Fruit fly (Drosophila melanogaster) whole organism, prepupa: ENCODE measurements around the gene g.

Experiments
- Blimp-1 ChIP-seq: fragments of 200-800 bp; sonication (Bioruptor generic); optimal IDR thresholded peaks from 3 replicates; lab custom pipeline; 2017; ENCODE audit warnings: missing biosample characterization, missing genetic modification characterization, mild to moderate bottlenecking, moderate library complexity, missing genetic modification reagents
- CG10631 ChIP-seq: fragments of 200-800 bp; sonication (Bioruptor generic); optimal IDR thresholded peaks from 2 replicates; lab custom pipeline; 2016; ENCODE audit warnings: missing biosample characterization, missing genetic modification characterization
- CG11294 ChIP-seq: fragments of 200-800 bp; sonication (Bioruptor generic); IDR thresholded peaks from 2 replicates; pipeline ENCODE4 v1.3.6; 2022; ENCODE audit warnings: missing biosample characterization, missing genetic modification characterization
- CG11762 ChIP-seq: fragments of 200-800 bp; sonication (Bioruptor generic); optimal IDR thresholded peaks from 3 replicates; lab custom pipeline; 2016; ENCODE audit warnings: missing biosample characterization, missing genetic modification characterization; ENCODE audit not compliant: insufficient read depth
- CG15336 ChIP-seq: fragments of 200-800 bp; sonication (Bioruptor generic); IDR thresholded peaks from 2 replicates; pipeline ENCODE4 v1.3.6; 2022; ENCODE audit warnings: missing biosample characterization, missing genetic modification characterization
- CG1621 ChIP-seq: fragments of 200-800 bp; sonication (Bioruptor generic); optimal IDR thresholded peaks from 3 replicates; lab custom pipeline; 2018; ENCODE audit warnings: missing biosample characterization, mild to moderate bottlenecking, missing genetic modification characterization
- CG16779 ChIP-seq: fragments of 200-800 bp; sonication (Bioruptor generic); optimal IDR thresholded peaks from 3 replicates; lab custom pipeline; 2017; ENCODE audit warnings: missing biosample characterization, mild to moderate bottlenecking, missing genetic modification characterization
- CG3032 ChIP-seq: fragments of 200-800 bp; optimal IDR thresholded peaks from 2 replicates; lab custom pipeline; 2019; ENCODE audit warnings: missing biosample characterization, mild to moderate bottlenecking, missing genetic modification characterization, moderate library complexity
- CG31627 ChIP-seq: fragments of 200-800 bp; sonication (Bioruptor generic); optimal IDR thresholded peaks from 3 replicates; lab custom pipeline; 2016; ENCODE audit warnings: missing biosample characterization, missing genetic modification characterization
- CG32006 ChIP-seq: fragments of 200-800 bp; sonication (Bioruptor generic); optimal IDR thresholded peaks from 3 replicates; lab custom pipeline; 2017; ENCODE audit warnings: missing biosample characterization, mild to moderate bottlenecking, missing genetic modification characterization
- CG34406 ChIP-seq: fragments of 200-800 bp; sonication (Bioruptor generic); optimal IDR thresholded peaks from 3 replicates; lab custom pipeline; 2016; ENCODE audit warnings: missing biosample characterization, missing genetic modification characterization
- CG3919 ChIP-seq: fragments of 200-800 bp; sonication (Bioruptor generic); optimal IDR thresholded peaks from 3 replicates; lab custom pipeline; 2016; ENCODE audit warnings: missing biosample characterization, missing genetic modification characterization
- CG4318 ChIP-seq: fragments of 200-800 bp; sonication (Bioruptor generic); optimal IDR thresholded peaks from 3 replicates; lab custom pipeline; 2017; ENCODE audit warnings: missing biosample characterization, mild to moderate bottlenecking, missing genetic modification characterization
- CG6276 ChIP-seq: fragments of 200-800 bp; sonication (Bioruptor generic); optimal IDR thresholded peaks from 2 replicates; lab custom pipeline; 2017; ENCODE audit warnings: missing biosample characterization, mild to moderate bottlenecking, missing genetic modification characterization
- CG6808 ChIP-seq: fragments of 200-800 bp; sonication (Bioruptor generic); optimal IDR thresholded peaks from 3 replicates; lab custom pipeline; 2017; ENCODE audit warnings: missing biosample characterization, missing genetic modification characterization, mild to moderate bottlenecking, moderate library complexity, missing genetic modification reagents
- CG7368 ChIP-seq: fragments of 200-800 bp; sonication (Bioruptor generic); optimal IDR thresholded peaks from 3 replicates; lab custom pipeline; 2016; ENCODE audit warnings: missing biosample characterization, missing genetic modification characterization
- CG8119 ChIP-seq: fragments of 200-800 bp; sonication (Bioruptor generic); IDR thresholded peaks from 3 replicates; pipeline ENCODE4 v1.3.6; 2022; ENCODE audit warnings: missing biosample characterization, missing genetic modification characterization
- CG8319 ChIP-seq: fragments of 200-800 bp; sonication (Bioruptor generic); optimal IDR thresholded peaks from 3 replicates; lab custom pipeline; 2016; ENCODE audit warnings: missing biosample characterization, missing genetic modification characterization
- CG8632 ChIP-seq: fragments of 200-800 bp; sonication (Bioruptor generic); optimal IDR thresholded peaks from 3 replicates; lab custom pipeline; 2016; ENCODE audit warnings: missing biosample characterization, missing genetic modification characterization
- CG9139 ChIP-seq: fragments of 200-800 bp; sonication (Bioruptor generic); optimal IDR thresholded peaks from 3 replicates; lab custom pipeline; 2017; ENCODE audit warnings: missing biosample characterization, mild to moderate bottlenecking, missing genetic modification characterization
- Eip75B ChIP-seq: fragments of 200-800 bp; sonication (Bioruptor generic); optimal IDR thresholded peaks from 3 replicates; lab custom pipeline; 2016; ENCODE audit warnings: missing biosample characterization, missing genetic modification characterization
- Eip78C ChIP-seq: fragments of 200-800 bp; sonication (Bioruptor generic); peaks from one replicate; lab custom pipeline; 2016; ENCODE audit warnings: missing biosample characterization, missing genetic modification characterization
- Eip93F ChIP-seq: fragments of 200-800 bp; sonication (Bioruptor generic); optimal IDR thresholded peaks from 2 replicates; lab custom pipeline; 2016; ENCODE audit warnings: missing biosample characterization, mild to moderate bottlenecking, missing genetic modification characterization
- Ets21C ChIP-seq: fragments of 200-800 bp; sonication (Bioruptor generic); optimal IDR thresholded peaks from 3 replicates; lab custom pipeline; 2016; ENCODE audit warnings: missing biosample characterization, missing genetic modification characterization
- Ets96B ChIP-seq: fragments of 200-800 bp; optimal IDR thresholded peaks from 2 replicates; lab custom pipeline; 2019; ENCODE audit warnings: missing biosample characterization, mild to moderate bottlenecking, missing genetic modification characterization, moderate library complexity
- Gug ChIP-seq: fragments of 200-800 bp; sonication (Bioruptor generic); IDR thresholded peaks from 2 replicates; pipeline ENCODE4 v1.3.6; 2022; ENCODE audit warnings: missing biosample characterization, missing genetic modification characterization
- Hr38 ChIP-seq: sonication (Bioruptor generic); optimal IDR thresholded peaks from 2 replicates; lab custom pipeline; 2016; ENCODE audit warnings: missing biosample characterization, missing genetic modification characterization
- Hr39 ChIP-seq: fragments of 200-800 bp; sonication (Bioruptor generic); optimal IDR thresholded peaks from 2 replicates; lab custom pipeline; 2016; ENCODE audit warnings: missing biosample characterization, missing genetic modification characterization
- Hr4 ChIP-seq: fragments of 200-800 bp; sonication (Bioruptor generic); optimal IDR thresholded peaks from 3 replicates; lab custom pipeline; 2016; ENCODE audit warnings: missing biosample characterization, missing genetic modification characterization
- Lpt ChIP-seq: fragments of 200-800 bp; sonication (Bioruptor generic); optimal IDR thresholded peaks from 3 replicates; lab custom pipeline; 2016; ENCODE audit warnings: missing biosample characterization, missing genetic modification characterization
- Met ChIP-seq: fragments of 200-800 bp; sonication (Bioruptor generic); optimal IDR thresholded peaks from 3 replicates; lab custom pipeline; 2016; ENCODE audit warnings: missing biosample characterization, missing genetic modification characterization
- OdsH ChIP-seq: fragments of 200-800 bp; sonication (Bioruptor generic); optimal IDR thresholded peaks from 3 replicates; lab custom pipeline; 2016; ENCODE audit warnings: missing biosample characterization, missing genetic modification characterization
- Sox102F ChIP-seq: fragments of 200-800 bp; sonication (Bioruptor generic); optimal IDR thresholded peaks from 2 replicates; lab custom pipeline; 2016; ENCODE audit warnings: missing biosample characterization, mild to moderate bottlenecking, missing genetic modification characterization
- Sox14 ChIP-seq: fragments of 200-800 bp; sonication (Bioruptor generic); optimal IDR thresholded peaks from 3 replicates; lab custom pipeline; 2016; ENCODE audit warnings: missing biosample characterization, missing genetic modification characterization
- Sox15 ChIP-seq: fragments of 200-800 bp; sonication (Bioruptor generic); optimal IDR thresholded peaks from 3 replicates; lab custom pipeline; 2016; ENCODE audit warnings: missing biosample characterization, missing genetic modification characterization
- achi ChIP-seq: fragments of 200-800 bp; sonication (Bioruptor generic); optimal IDR thresholded peaks from 3 replicates; lab custom pipeline; 2016; ENCODE audit warnings: missing biosample characterization, missing genetic modification characterization
- cyc ChIP-seq: fragments of 200-800 bp; sonication (Bioruptor generic); optimal IDR thresholded peaks from 3 replicates; lab custom pipeline; 2016; ENCODE audit warnings: missing biosample characterization, missing genetic modification characterization
- dac ChIP-seq: fragments of 200-800 bp; sonication (Bioruptor generic); optimal IDR thresholded peaks from 2 replicates; lab custom pipeline; 2017; ENCODE audit warnings: missing biosample characterization, mild to moderate bottlenecking, missing genetic modification characterization
- dsx ChIP-seq: fragments of 200-800 bp; optimal IDR thresholded peaks from 3 replicates; lab custom pipeline; 2019; ENCODE audit warnings: missing biosample characterization, mild to moderate bottlenecking, missing genetic modification characterization, moderate library complexity; ENCODE audit not compliant: poor library complexity, severe bottlenecking
- eg ChIP-seq: fragments of 200-800 bp; sonication (Bioruptor generic); IDR thresholded peaks from 3 replicates; pipeline ENCODE4 v1.3.6; 2022; ENCODE audit warnings: missing biosample characterization, missing genetic modification characterization
- esn ChIP-seq: fragments of 200-800 bp; sonication (Bioruptor generic); optimal IDR thresholded peaks from 2 replicates; lab custom pipeline; 2016; ENCODE audit warnings: missing biosample characterization, mild to moderate bottlenecking, missing genetic modification characterization, moderate library complexity
- fd59A ChIP-seq: fragments of 200-800 bp; sonication (Bioruptor generic); optimal IDR thresholded peaks from 2 replicates; lab custom pipeline; 2017; ENCODE audit warnings: missing biosample characterization, mild to moderate bottlenecking, missing genetic modification characterization, missing genetic modification reagents
- fd85E ChIP-seq: fragments of 200-800 bp; sonication (Bioruptor generic); optimal IDR thresholded peaks from 3 replicates; lab custom pipeline; 2016; ENCODE audit warnings: missing biosample characterization, missing genetic modification characterization
- fkh ChIP-seq: fragments of 200-800 bp; sonication (Bioruptor generic); optimal IDR thresholded peaks from 3 replicates; lab custom pipeline; 2017; ENCODE audit warnings: missing biosample characterization, mild to moderate bottlenecking, missing genetic modification characterization, moderate library complexity
- lz ChIP-seq: fragments of 200-800 bp; sonication (Bioruptor generic); optimal IDR thresholded peaks from 3 replicates; lab custom pipeline; 2016; ENCODE audit warnings: missing biosample characterization, missing genetic modification characterization
- net ChIP-seq: fragments of 200-800 bp; sonication (Bioruptor generic); optimal IDR thresholded peaks from 3 replicates; lab custom pipeline; 2016; ENCODE audit warnings: missing biosample characterization, missing genetic modification characterization
- pdm3 ChIP-seq: fragments of 200-800 bp; sonication (Bioruptor generic); optimal IDR thresholded peaks from 3 replicates; lab custom pipeline; 2016; ENCODE audit warnings: missing biosample characterization, missing genetic modification characterization
- salr ChIP-seq, 2 experiments: fragments of 200-800 bp; sonication (Bioruptor generic); optimal IDR thresholded peaks; 3 replicates each; lab custom pipeline; 2016 to 2018; ENCODE audit warnings: missing biosample characterization in 2 of 2, missing genetic modification characterization in 2 of 2, mild to moderate bottlenecking in 1 of 2
- spab ChIP-seq: fragments of 200-800 bp; sonication (Bioruptor generic); optimal IDR thresholded peaks from 2 replicates; lab custom pipeline; 2017; ENCODE audit warnings: missing biosample characterization, mild to moderate bottlenecking, missing genetic modification characterization, missing genetic modification reagents
- ss ChIP-seq, 2 experiments: fragments of 200-800 bp; sonication (Bioruptor generic); optimal IDR thresholded peaks; 2 replicates in 1 of 2; 3 replicates in 1 of 2; lab custom pipeline; 2017 to 2018; ENCODE audit warnings: mild to moderate bottlenecking in 2 of 2, missing biosample characterization in 2 of 2, missing genetic modification characterization in 2 of 2, moderate library complexity in 1 of 2
- svp ChIP-seq: fragments of 200-800 bp; sonication (Bioruptor generic); peaks from one replicate; lab custom pipeline; 2016; ENCODE audit warnings: missing biosample characterization, missing genetic modification characterization
- topi ChIP-seq: fragments of 200-800 bp; sonication (Bioruptor generic); optimal IDR thresholded peaks from 3 replicates; lab custom pipeline; 2016; ENCODE audit warnings: missing biosample characterization, missing genetic modification characterization
- vri ChIP-seq: fragments of 200-800 bp; sonication (Bioruptor generic); optimal IDR thresholded peaks from 3 replicates; lab custom pipeline; 2016; ENCODE audit warnings: missing biosample characterization, mild to moderate bottlenecking, missing genetic modification characterization

g gene

dm6 chrX:13734866-13735265, 1.2 kb downstream of the g start:
- TF ChIP-seq ss (GFP tag; optimal IDR thresholded peaks at IDR 0.05; lab: Kevin White, UChicago) (no peak), pdm3 (GFP tag; lab: Kevin White, UChicago) (no peak), Gug (GFP tag; lab: Robert Waterston, UW) (peak; percentile 64), achi (no peak), vri (no peak), Eip75B (GFP tag; lab: Kevin White, UChicago) (no peak), Met (GFP tag; lab: Kevin White, UChicago) (no peak), OdsH (GFP tag; lab: Kevin White, UChicago) (no peak), CG3032 (tag; lab: Kevin White, UChicago) (peak; percentile 28), dac (GFP tag; lab: Kevin White, UChicago) (no peak), net (GFP tag; lab: Kevin White, UChicago) (no peak), Lpt (GFP tag; lab: Kevin White, UChicago) (no peak), eg (GFP tag; lab: Robert Waterston, UW) (no peak; the same call in 2 of the 3 replicates), Ets21C (GFP tag; lab: Kevin White, UChicago) (no peak), CG8119 (GFP tag; lab: Robert Waterston, UW) (peak; percentile 77; the same call in 2 of the 3 replicates), CG34406 (no peak), CG4318 (GFP tag; lab: Kevin White, UChicago) (no peak), Hr4 (GFP tag; lab: Kevin White, UChicago) (peak; percentile 67), CG3919 (GFP tag; lab: Kevin White, UChicago) (no peak), Ets96B (tag; lab: Kevin White, UChicago) (peak; percentile 3), svp (no peak), CG6808 (GFP tag; lab: Kevin White, UChicago) (no peak), Hr38 (no peak), CG1621 (tag; lab: Kevin White, UChicago) (no peak), esn (peak; percentile 48), CG6276 (GFP tag; lab: Kevin White, UChicago) (no peak), dsx (no peak), fd85E (GFP tag; lab: Kevin White, UChicago) (no peak), Sox14 (no peak), Sox15 (GFP tag; lab: Kevin White, UChicago) (no peak), CG15336 (peak; percentile 70), spab (GFP tag; lab: Kevin White, UChicago) (no peak), CG16779 (tag; lab: Kevin White, UChicago) (no peak), Hr39 (GFP tag; lab: Kevin White, UChicago) (no peak), fkh (no peak), CG8319 (no peak), CG11294 (GFP tag; lab: Robert Waterston, UW) (0 out of 2 replicates have a peak, but pooled peaks have one; percentile 37), CG11762 (GFP tag; lab: Kevin White, UChicago) (no peak), cyc (GFP tag; lab: Kevin White, UChicago) (no peak), CG10631 (GFP tag; lab: Kevin White, UChicago) (peak; percentile 41), CG9139 (GFP tag; lab: Kevin White, UChicago) (no peak), CG32006 (GFP tag; lab: Kevin White, UChicago) (no peak), Sox102F (no peak), CG8632 (GFP tag; lab: Kevin White, UChicago) (no peak), Eip78C (GFP tag; lab: Kevin White, UChicago) (no peak), CG7368 (no peak), salr (GFP tag; optimal IDR thresholded peaks at IDR 0.05; lab: Kevin White, UChicago) (peak in 1 of 2 experiments; percentile 56), Blimp-1 (GFP tag; lab: Kevin White, UChicago) (no peak), lz (GFP tag; lab: Kevin White, UChicago) (no peak), topi (GFP tag; lab: Kevin White, UChicago) (no peak), Eip93F (GFP tag; lab: Kevin White, UChicago) (no peak), fd59A (GFP tag; lab: Kevin White, UChicago) (no peak), CG31627 (GFP tag; lab: Kevin White, UChicago) (no peak)
